Worm (Caenorhabditis elegans): ENCODE data around the gene hot-6.

Gene hot-6

ce11 chrV:11022817-11023216, at the start of gene hot-6, which contains the start of gene C13G3.12:
TSS of gene hot-6 (minus strand) at chrV:11022937.
TSS of gene C13G3.12 (minus strand) at chrV:11022917.
- TF ChIP-seq dpl-1 (GFP tag; optimal IDR thresholded peaks at IDR 0.05) (no peak), zag-1 (tag; optimal IDR thresholded peaks at IDR 0.05) (no peak), efl-1 (optimal IDR thresholded peaks at IDR 0.05) (no peak), efl-1 (GFP tag; optimal IDR thresholded peaks at IDR 0.05 in 1 of 2) (no peak), irx-1 (tag; optimal IDR thresholded peaks at IDR 0.05) (no peak), blmp-1 (tag; optimal IDR thresholded peaks at IDR 0.05) (no peak), snpc-4 (tag; optimal IDR thresholded peaks at IDR 0.05) (no peak), mdl-1 (tag; optimal IDR thresholded peaks at IDR 0.05) (no peak), ceh-88 (GFP tag; IDR thresholded peaks at IDR 0.05) (no peak), ceh-82 (tag; optimal IDR thresholded peaks at IDR 0.05) (no peak), ceh-8 (GFP tag; optimal IDR thresholded peaks at IDR 0.05) (no peak), elt-3 (tag; optimal IDR thresholded peaks at IDR 0.05) (no peak)

- peak; percentile 95 for TF ChIP-seq aly-2 (tag; optimal IDR thresholded peaks at IDR 0.05)
- no peak for TF ChIP-seq blmp-1 (tag; optimal IDR thresholded peaks at IDR 0.05)
- no peak for TF ChIP-seq irx-1 (tag; optimal IDR thresholded peaks at IDR 0.05)
- TF ChIP-seq nhr-19 (GFP tag; conservative IDR thresholded peaks at IDR 0.05) = 0 out of 2 replicates have a peak, but pooled peaks have one; percentile 2
- peak; percentile 27 for TF ChIP-seq nhr-11 (tag; optimal IDR thresholded peaks at IDR 0.05)
- TF ChIP-seq mep-1 (tag; optimal IDR thresholded peaks at IDR 0.05) = no peak
- TF ChIP-seq fkh-8 (tag; optimal IDR thresholded peaks at IDR 0.05) = no peak
Measured at ce11 chrV:11071453-11071852, 48.7 kb upstream of the hot-6 start.

ce11 chrV:11070388-11070787, 47.7 kb upstream of the hot-6 start:
- TF ChIP-seq lin-35 (GFP tag; optimal IDR thresholded peaks at IDR 0.05) (peak in 1 of 2 experiments; percentile 18), mep-1 (tag; optimal IDR thresholded peaks at IDR 0.05) (no peak), unc-86 (tag; optimal IDR thresholded peaks at IDR 0.05) (no peak), blmp-1 (tag; optimal IDR thresholded peaks at IDR 0.05) (peak; percentile 58), C16A3.4 (tag; optimal IDR thresholded peaks at IDR 0.05) (peak; percentile 20), nhr-47 (tag; optimal IDR thresholded peaks at IDR 0.05) (no peak), fkh-8 (tag; optimal IDR thresholded peaks at IDR 0.05) (no peak), tbx-2 (tag; optimal IDR thresholded peaks at IDR 0.05) (no peak), pqm-1 (tag; optimal IDR thresholded peaks at IDR 0.05) (no peak), nhr-20 (tag; optimal IDR thresholded peaks at IDR 0.05) (peak; percentile 16), snpc-4 (tag; optimal IDR thresholded peaks at IDR 0.05) (no peak), nhr-85 (tag) (peak; percentile 73), nhr-12 (tag; optimal IDR thresholded peaks at IDR 0.05) (no peak), elt-2 (tag; optimal IDR thresholded peaks at IDR 0.05) (peak; percentile 25), sox-4 (tag; optimal IDR thresholded peaks at IDR 0.05) (no peak), nhr-84 (tag; optimal IDR thresholded peaks at IDR 0.05) (no peak), ces-1 (GFP tag; optimal IDR thresholded peaks at IDR 0.05) (no peak), lin-14 (GFP tag; optimal IDR thresholded peaks at IDR 0.05) (peak; percentile 63)

- TF ChIP-seq jun-1 (tag; optimal IDR thresholded peaks at IDR 0.05) = peak; percentile 48
- no peak for TF ChIP-seq efl-1 (optimal IDR thresholded peaks at IDR 0.05)
- TF ChIP-seq efl-1 (GFP tag; optimal IDR thresholded peaks at IDR 0.05 in 1 of 2) = peak in 1 of 2 experiments; percentile 27
- TF ChIP-seq nhr-11 (tag; optimal IDR thresholded peaks at IDR 0.05) = no peak
- TF ChIP-seq sox-4 (tag; optimal IDR thresholded peaks at IDR 0.05) = no peak
- TF ChIP-seq ceh-90 (tag; optimal IDR thresholded peaks at IDR 0.05) = no peak
- peak; percentile 78 for TF ChIP-seq dsc-1 (tag; optimal IDR thresholded peaks at IDR 0.05)
- 0 out of 2 replicates have a peak, but pooled peaks have one; percentile 10 for TF ChIP-seq nhr-19 (GFP tag; conservative IDR thresholded peaks at IDR 0.05)
- peak; percentile 35 for TF ChIP-seq nhr-90 (tag; optimal IDR thresholded peaks at IDR 0.05; ENCODE audit: poor library complexity)
- TF ChIP-seq C34B4.2 (tag; optimal IDR thresholded peaks at IDR 0.05) = no peak
- peak; percentile 48 for TF ChIP-seq tlp-1 (tag; optimal IDR thresholded peaks at IDR 0.05)
- peak; percentile 24 for TF ChIP-seq pqm-1 (tag; optimal IDR thresholded peaks at IDR 0.05)
- peak; percentile 5 for TF ChIP-seq nhr-47 (tag; optimal IDR thresholded peaks at IDR 0.05)
- TF ChIP-seq nhr-20 (tag; optimal IDR thresholded peaks at IDR 0.05) = peak; percentile 25
- TF ChIP-seq mdl-1 (tag; optimal IDR thresholded peaks at IDR 0.05) = no peak
- TF ChIP-seq ceh-88 (GFP tag; IDR thresholded peaks at IDR 0.05) = no peak
- TF ChIP-seq nhr-237 (tag; optimal IDR thresholded peaks at IDR 0.05) = no peak
- no peak for TF ChIP-seq snpc-4 (tag; optimal IDR thresholded peaks at IDR 0.05)
- peak; percentile 28 for TF ChIP-seq nhr-85 (tag)
- TF ChIP-seq elt-3 (tag; optimal IDR thresholded peaks at IDR 0.05) = peak in 1 of 6 experiments; percentile 4
- TF ChIP-seq fkh-8 (tag; optimal IDR thresholded peaks at IDR 0.05) = no peak
- no peak for TF ChIP-seq snu-23 (GFP tag; optimal IDR thresholded peaks at IDR 0.05)
- peak; percentile 23 for TF ChIP-seq egl-13 (tag; optimal IDR thresholded peaks at IDR 0.05)
- peak in 1 of 2 experiments; percentile 41 for TF ChIP-seq lin-35 (GFP tag; optimal IDR thresholded peaks at IDR 0.05)
- TF ChIP-seq lin-13 (GFP tag; optimal IDR thresholded peaks at IDR 0.05) = no peak
- TF ChIP-seq blmp-1 (tag; optimal IDR thresholded peaks at IDR 0.05) = peak; percentile 3
- peak; percentile 49 for TF ChIP-seq lin-14 (GFP tag; optimal IDR thresholded peaks at IDR 0.05)
- TF ChIP-seq pag-3 (tag; optimal IDR thresholded peaks at IDR 0.05; ENCODE audit: borderline replicate concordance, insufficient read depth) = no peak
- peak; percentile 98 for TF ChIP-seq elt-2 (tag; optimal IDR thresholded peaks at IDR 0.05)
- TF ChIP-seq nhr-71 (tag; optimal IDR thresholded peaks at IDR 0.05) = peak; percentile 51
Measured at ce11 chrV:11069277-11069676, 46.5 kb upstream of the hot-6 start, which contains the start of gene T04C12.8. TSS of gene T04C12.8 (minus strand) at chrV:11069358.
